Fruit fly (Drosophila melanogaster) whole organism, embryonic: ENCODE measurements around the gene Polr1C.

Source experiments
- ATbp ChIP-seq: fragments of 200-800 bp; sonication (Bioruptor generic); optimal IDR thresholded peaks from 2 replicates; lab custom pipeline; 2017; ENCODE audit warnings: missing biosample characterization, mild to moderate bottlenecking, missing genetic modification characterization, missing genetic modification reagents
- Abd-B ChIP-seq: fragments of 200-800 bp; sonication (Bioruptor generic); optimal IDR thresholded peaks from 2 replicates; lab custom pipeline; 2018; ENCODE audit warnings: missing biosample characterization, mild to moderate bottlenecking, missing genetic modification characterization, moderate library complexity
- CG11247 ChIP-seq: fragments of 200-800 bp; sonication (Bioruptor generic); IDR thresholded peaks from 2 replicates; pipeline ENCODE4 v1.3.6; 2022; ENCODE audit warnings: missing biosample characterization, missing genetic modification characterization
- CG11398 ChIP-seq: fragments of 200-800 bp; sonication (Bioruptor generic); optimal IDR thresholded peaks from 2 replicates; lab custom pipeline; 2016; ENCODE audit warnings: missing biosample characterization, missing genetic modification characterization
- CG11456 ChIP-seq: fragments of 200-800 bp; sonication (Bioruptor generic); IDR thresholded peaks from 3 replicates; pipeline ENCODE4 v1.3.6; 2022; ENCODE audit warnings: missing biosample characterization, missing genetic modification characterization
- CG11504 ChIP-seq: fragments of 200-800 bp; sonication (Bioruptor generic); optimal IDR thresholded peaks from 3 replicates; lab custom pipeline; 2019; ENCODE audit warnings: missing biosample characterization, mild to moderate bottlenecking, missing genetic modification characterization, moderate library complexity
- CG12219 ChIP-seq: fragments of 200-800 bp; sonication (Bioruptor generic); optimal IDR thresholded peaks from 3 replicates; lab custom pipeline; 2018; ENCODE audit warnings: missing biosample characterization, mild to moderate bottlenecking, missing genetic modification characterization
- CG12942 ChIP-seq: fragments of 200-800 bp; sonication (Bioruptor generic); optimal IDR thresholded peaks from 3 replicates; lab custom pipeline; 2016; ENCODE audit warnings: missing biosample characterization, missing genetic modification characterization
- CG14860 ChIP-seq: fragments of 200-800 bp; sonication (Bioruptor generic); IDR thresholded peaks from 3 replicates; pipeline ENCODE4 v1.3.6; 2022; ENCODE audit warnings: missing biosample characterization, missing genetic modification characterization; ENCODE audit not compliant: partially characterized antibody
- CG15269 ChIP-seq: fragments of 200-800 bp; sonication (Bioruptor generic); optimal IDR thresholded peaks from 2 replicates; lab custom pipeline; 2018; ENCODE audit warnings: missing biosample characterization, mild to moderate bottlenecking, missing genetic modification characterization, moderate library complexity
- CG17802 ChIP-seq: fragments of 200-800 bp; sonication (Bioruptor generic); optimal IDR thresholded peaks from 2 replicates; lab custom pipeline; 2018; ENCODE audit warnings: missing biosample characterization, mild to moderate bottlenecking, missing genetic modification characterization, moderate library complexity
- CG2889 ChIP-seq: fragments of 200-800 bp; sonication (Bioruptor generic); IDR thresholded peaks from 3 replicates; pipeline ENCODE4 v1.3.6; 2022; ENCODE audit warnings: missing biosample characterization, missing genetic modification characterization
- CG3407 ChIP-seq: fragments of 200-800 bp; sonication (Bioruptor generic); optimal IDR thresholded peaks from 2 replicates; lab custom pipeline; 2018; ENCODE audit warnings: missing biosample characterization, mild to moderate bottlenecking, missing genetic modification characterization
- CG34224 ChIP-seq: fragments of 200-800 bp; sonication (Bioruptor generic); IDR thresholded peaks from 3 replicates; pipeline ENCODE4 v1.3.6; 2022; ENCODE audit warnings: missing biosample characterization, missing genetic modification characterization; ENCODE audit not compliant: partially characterized antibody
- CG42726 ChIP-seq: fragments of 200-800 bp; sonication (Bioruptor generic); IDR thresholded peaks from 2 replicates; pipeline ENCODE4 v1.3.6; 2022; ENCODE audit warnings: missing biosample characterization, missing genetic modification characterization; ENCODE audit not compliant: partially characterized antibody
- CG4360 ChIP-seq: fragments of 200-800 bp; sonication (Bioruptor generic); IDR thresholded peaks from 2 replicates; pipeline ENCODE4 v1.3.6; 2022; ENCODE audit warnings: missing biosample characterization, missing genetic modification characterization
- CG4424 ChIP-seq: fragments of 200-800 bp; sonication (Bioruptor generic); optimal IDR thresholded peaks from 3 replicates; lab custom pipeline; 2016; ENCODE audit warnings: missing biosample characterization, missing genetic modification characterization
- CG6683 ChIP-seq: fragments of 200-800 bp; sonication (Bioruptor generic); optimal IDR thresholded peaks from 2 replicates; lab custom pipeline; 2017; ENCODE audit warnings: missing biosample characterization, mild to moderate bottlenecking, missing genetic modification characterization, missing genetic modification reagents
- CG7556 ChIP-seq: fragments of 200-800 bp; sonication (Bioruptor generic); optimal IDR thresholded peaks from 2 replicates; lab custom pipeline; 2017; ENCODE audit warnings: missing biosample characterization, mild to moderate bottlenecking, missing genetic modification characterization
- CG7786 ChIP-seq: fragments of 200-800 bp; sonication (Bioruptor generic); optimal IDR thresholded peaks from 2 replicates; lab custom pipeline; 2016; ENCODE audit warnings: missing biosample characterization, missing genetic modification characterization
- CG9215 ChIP-seq: fragments of 200-800 bp; sonication (Bioruptor generic); IDR thresholded peaks from 2 replicates; pipeline ENCODE4 v1.3.6; 2022; ENCODE audit warnings: missing biosample characterization, missing genetic modification characterization
- CG9817 ChIP-seq: fragments of 200-800 bp; sonication (Bioruptor generic); optimal IDR thresholded peaks from 2 replicates; lab custom pipeline; 2018; ENCODE audit warnings: missing biosample characterization, mild to moderate bottlenecking, missing genetic modification characterization, moderate library complexity
- Chrac-16 ChIP-seq: fragments of 200-800 bp; sonication (Bioruptor generic); optimal IDR thresholded peaks from 3 replicates; lab custom pipeline; 2016; ENCODE audit warnings: missing biosample characterization, missing genetic modification characterization
- Dp ChIP-seq: fragments of 200-800 bp; sonication (Bioruptor generic); optimal IDR thresholded peaks from 2 replicates; lab custom pipeline; 2018; ENCODE audit warnings: missing biosample characterization, mild to moderate bottlenecking, missing genetic modification characterization, moderate library complexity
- E2f1 ChIP-seq: fragments of 200-800 bp; sonication (Bioruptor generic); IDR thresholded peaks from 2 replicates; pipeline ENCODE4 v1.3.6; 2022; ENCODE audit warnings: missing biosample characterization, missing genetic modification characterization
- HmgZ ChIP-seq: fragments of 200-800 bp; sonication (Bioruptor generic); optimal IDR thresholded peaks from 2 replicates; lab custom pipeline; 2018; ENCODE audit warnings: missing biosample characterization, mild to moderate bottlenecking, missing genetic modification characterization
- MBD-R2 ChIP-seq: fragments of 200-800 bp; sonication (Bioruptor generic); IDR thresholded peaks from 2 replicates; pipeline ENCODE4 v1.3.6; 2022; ENCODE audit warnings: missing biosample characterization, missing genetic modification characterization
- Nf-YA ChIP-seq: fragments of 200-800 bp; sonication (Bioruptor generic); IDR thresholded peaks from 2 replicates; pipeline ENCODE4 v1.3.6; 2022; ENCODE audit warnings: missing biosample characterization, missing genetic modification characterization
- Tbp ChIP-seq: fragments of >200 bp; optimal IDR thresholded peaks from 2 replicates; lab custom pipeline; 2018; ENCODE audit warnings: missing biosample characterization, missing genetic modification characterization
- cg ChIP-seq: fragments of 200-800 bp; sonication (Bioruptor generic); optimal IDR thresholded peaks from 3 replicates; lab custom pipeline; 2019; ENCODE audit warnings: missing biosample characterization, mild to moderate bottlenecking, missing genetic modification characterization, moderate library complexity
- chinmo ChIP-seq: fragments of 200-800 bp; sonication (Bioruptor generic); IDR thresholded peaks from 4 replicates; pipeline ENCODE4 v1.3.6; 2022; ENCODE audit warnings: missing biosample characterization, missing genetic modification characterization; ENCODE audit not compliant: partially characterized antibody
- grn ChIP-seq: fragments of 200-800 bp; sonication (Bioruptor generic); optimal IDR thresholded peaks from 3 replicates; lab custom pipeline; 2017; ENCODE audit warnings: missing biosample characterization, missing genetic modification characterization
- gsb-n ChIP-seq: fragments of 200-800 bp; sonication (Bioruptor generic); optimal IDR thresholded peaks from 3 replicates; lab custom pipeline; 2018; ENCODE audit warnings: missing biosample characterization, mild to moderate bottlenecking, missing genetic modification characterization
- hth ChIP-seq: fragments of >200 bp; optimal IDR thresholded peaks from 2 replicates; lab custom pipeline; 2017; ENCODE audit warnings: inconsistent platforms
- jumu ChIP-seq: fragments of 200-800 bp; sonication (Bioruptor generic); optimal IDR thresholded peaks from 3 replicates; lab custom pipeline; 2016; ENCODE audit warnings: missing biosample characterization, missing genetic modification characterization
- knrl ChIP-seq: fragments of 200-800 bp; sonication (Bioruptor generic); IDR thresholded peaks from 3 replicates; pipeline ENCODE4 v1.3.6; 2022; ENCODE audit warnings: missing biosample characterization, missing genetic modification characterization; ENCODE audit not compliant: partially characterized antibody
- lmd ChIP-seq: fragments of 200-800 bp; sonication (Bioruptor generic); IDR thresholded peaks from 2 replicates; pipeline ENCODE4 v1.3.6; 2022; ENCODE audit warnings: missing biosample characterization, missing genetic modification characterization
- nmo ChIP-seq: fragments of 200-800 bp; sonication (Bioruptor generic); optimal IDR thresholded peaks from 2 replicates; lab custom pipeline; 2018; ENCODE audit warnings: missing biosample characterization, mild to moderate bottlenecking, missing genetic modification characterization, moderate library complexity
- oc ChIP-seq: fragments of 200-800 bp; sonication (Bioruptor generic); optimal IDR thresholded peaks from 2 replicates; lab custom pipeline; 2018; ENCODE audit warnings: missing biosample characterization, mild to moderate bottlenecking, missing genetic modification characterization, moderate library complexity
- pan ChIP-seq, 4 experiments: fragments of >200 bp in 3 of 4; fragments of 200-800 bp in 1 of 4; sonication (Bioruptor generic) in 1 of 4; optimal IDR thresholded peaks in 3 of 4; IDR thresholded peaks in 1 of 4; 2 replicates each; pipeline versions ENCODE4 v1.3.6 to Lab custom; 2017 to 2022; ENCODE audit warnings: missing biosample characterization in 2 of 4, missing genetic modification characterization in 2 of 4, mixed read lengths in 1 of 4
- pzg ChIP-seq: fragments of 200-800 bp; sonication (Bioruptor generic); optimal IDR thresholded peaks from 3 replicates; lab custom pipeline; 2018; ENCODE audit warnings: missing biosample characterization, mild to moderate bottlenecking, missing genetic modification characterization, moderate library complexity
- ranshi ChIP-seq: fragments of 200-800 bp; sonication (Bioruptor generic); IDR thresholded peaks from 2 replicates; pipeline ENCODE4 v1.3.6; 2022; ENCODE audit warnings: missing biosample characterization, missing genetic modification characterization
- scrt ChIP-seq: fragments of 200-800 bp; sonication (Bioruptor generic); optimal IDR thresholded peaks from 2 replicates; lab custom pipeline; 2018; ENCODE audit warnings: missing biosample characterization, mild to moderate bottlenecking, missing genetic modification characterization, moderate library complexity
- sd ChIP-seq: fragments of 200-800 bp; sonication (Bioruptor generic); optimal IDR thresholded peaks from 3 replicates; lab custom pipeline; 2018; ENCODE audit warnings: missing biosample characterization, mild to moderate bottlenecking, missing genetic modification characterization, moderate library complexity
- sqz ChIP-seq: fragments of 200-800 bp; sonication (Bioruptor generic); optimal IDR thresholded peaks from 3 replicates; lab custom pipeline; 2018; ENCODE audit warnings: missing biosample characterization, mild to moderate bottlenecking, missing genetic modification characterization
- stwl ChIP-seq: fragments of 200-800 bp; sonication (Bioruptor generic); optimal IDR thresholded peaks from 3 replicates; lab custom pipeline; 2018; ENCODE audit warnings: missing biosample characterization, mild to moderate bottlenecking, missing genetic modification characterization, moderate library complexity
- tap ChIP-seq: fragments of 200-800 bp; optimal IDR thresholded peaks from 3 replicates; lab custom pipeline; 2019; ENCODE audit warnings: missing biosample characterization, mild to moderate bottlenecking, missing genetic modification characterization, moderate library complexity
- tx ChIP-seq: fragments of 200-800 bp; sonication (Bioruptor generic); optimal IDR thresholded peaks from 2 replicates; lab custom pipeline; 2016; ENCODE audit warnings: missing biosample characterization, missing genetic modification characterization
- z ChIP-seq: fragments of 200-800 bp; sonication (Bioruptor generic); IDR thresholded peaks from 3 replicates; pipeline ENCODE4 v1.3.6; 2022; ENCODE audit warnings: missing biosample characterization, missing genetic modification characterization

The Polr1C gene

dm6 chr2L:4949453-4950045 lies 19.3 kb upstream of the Polr1C start, which contains the start of gene jet (continued):
- peak; percentile 63 for TF ChIP-seq knrl (GFP tag; lab: Robert Waterston, UW)
- TF ChIP-seq CG12219 (GFP tag; lab: Kevin White, UChicago), result no peak
- TF ChIP-seq CG34224 (GFP tag; lab: Robert Waterston, UW), result no peak
- TF ChIP-seq scrt (GFP tag; lab: Kevin White, UChicago), result peak; percentile 1
- TF ChIP-seq Nf-YA (GFP tag; lab: Robert Waterston, UW), result no peak
- no peak for TF ChIP-seq gsb-n (tag; lab: Kevin White, UChicago)
- no peak for TF ChIP-seq CG11247 (GFP tag; lab: Robert Waterston, UW)
- TF ChIP-seq CG11398 (GFP tag; lab: Kevin White, UChicago), result no peak
- no peak for TF ChIP-seq CG2889 (GFP tag; lab: Robert Waterston, UW)
- no peak for TF ChIP-seq tap (tag; lab: Kevin White, UChicago)
- no peak for TF ChIP-seq pan (optimal IDR thresholded peaks at IDR 0.05; lab: Kevin White, UChicago)
- no peak for TF ChIP-seq pan (GFP tag; optimal IDR thresholded peaks at IDR 0.05 in 1 of 2, IDR thresholded peaks at IDR 0.05 in 1 of 2)
- no peak for TF ChIP-seq CG6683
- no peak for TF ChIP-seq sqz (GFP tag; lab: Kevin White, UChicago)
- no peak for TF ChIP-seq CG4360 (GFP tag; lab: Robert Waterston, UW)
- TF ChIP-seq nmo (GFP tag; lab: Kevin White, UChicago), result peak; percentile 9
- TF ChIP-seq CG42726 (GFP tag; lab: Robert Waterston, UW), result peak; percentile 63
- no peak for TF ChIP-seq ATbp (GFP tag; lab: Kevin White, UChicago)
- no peak for TF ChIP-seq hth (lab: Kevin White, UChicago)
- no peak for TF ChIP-seq CG9215 (GFP tag; lab: Robert Waterston, UW)
- no peak for TF ChIP-seq CG7786
- peak; percentile 78 for TF ChIP-seq grn (GFP tag; lab: Kevin White, UChicago)
- no peak for TF ChIP-seq CG17802 (tag; lab: Kevin White, UChicago)
- TF ChIP-seq z, result no peak
- no peak for TF ChIP-seq sd
- no peak for TF ChIP-seq E2f1 (GFP tag; lab: Robert Waterston, UW)
- TF ChIP-seq CG15269 (tag; lab: Kevin White, UChicago), result no peak
- 0 out of 4 replicates have a peak, but pooled peaks have one; percentile 23 for TF ChIP-seq chinmo (GFP tag; lab: Robert Waterston, UW)
- peak; percentile 57 for TF ChIP-seq HmgZ (tag; lab: Kevin White, UChicago)
- no peak for TF ChIP-seq CG11504 (tag; lab: Kevin White, UChicago)
- no peak for TF ChIP-seq Chrac-16 (GFP tag; lab: Kevin White, UChicago)
- TF ChIP-seq Abd-B (GFP tag; lab: Kevin White, UChicago), result peak; percentile 9
- TF ChIP-seq ranshi, result no peak
- TF ChIP-seq cg (GFP tag; lab: Kevin White, UChicago), result no peak
- peak; percentile 97 for TF ChIP-seq MBD-R2 (GFP tag; lab: Robert Waterston, UW)
- no peak for TF ChIP-seq tx (GFP tag; lab: Kevin White, UChicago)
- TF ChIP-seq CG11456 (GFP tag; lab: Robert Waterston, UW), result no peak
- no peak for TF ChIP-seq CG4424 (GFP tag; lab: Kevin White, UChicago)
- no peak for TF ChIP-seq CG9817 (tag; lab: Kevin White, UChicago)
- TF ChIP-seq CG7556, result no peak
- no peak for TF ChIP-seq oc (tag; lab: Kevin White, UChicago)
- TF ChIP-seq CG3407 (GFP tag; lab: Kevin White, UChicago), result no peak
- TF ChIP-seq pzg, result peak; percentile 51
- TF ChIP-seq CG14860 (GFP tag; lab: Robert Waterston, UW), result peak; percentile 27; the same call in 1 of the 3 replicates
- TF ChIP-seq CG12942 (GFP tag; lab: Kevin White, UChicago), result no peak
- TF ChIP-seq stwl (tag; lab: Kevin White, UChicago), result peak; percentile 49
- peak; percentile 34 for TF ChIP-seq Dp (GFP tag; lab: Kevin White, UChicago)
- 0 out of 2 replicates have a peak, but pooled peaks have one; percentile 5 for TF ChIP-seq lmd (GFP tag; lab: Robert Waterston, UW)
- no peak for TF ChIP-seq jumu (GFP tag; lab: Kevin White, UChicago)
- no peak for TF ChIP-seq Tbp
